Worm (Caenorhabditis elegans): ENCODE results near the gene C27A2.7.

DNA sequence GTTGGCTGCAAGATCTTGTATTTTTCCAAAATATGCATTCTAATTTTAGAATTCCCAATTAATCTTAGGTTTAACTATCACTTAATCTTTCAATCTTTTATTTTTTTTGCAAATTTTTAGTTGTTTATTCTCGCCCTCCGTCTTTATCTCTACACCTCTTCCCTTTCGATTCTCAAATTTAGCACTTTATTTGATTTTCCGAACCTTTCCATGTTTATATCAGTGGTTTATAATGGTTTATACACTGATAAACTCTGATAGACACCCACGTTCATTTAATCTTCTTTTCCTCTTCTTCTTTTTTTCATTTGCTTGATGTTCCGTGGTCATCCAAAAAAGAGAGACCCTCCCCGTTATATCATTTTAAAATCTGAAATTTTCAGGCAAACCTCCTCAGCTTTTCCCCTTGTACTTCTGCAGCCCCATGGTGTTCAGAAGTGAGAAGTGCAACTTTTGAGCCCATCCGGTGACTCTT, 48.7 kb downstream of the C27A2.7 start, which contains the start of the genes nsy-1 and F59A6.13:
- no peak for TF ChIP-seq lin-40 (tag; optimal IDR thresholded peaks at IDR 0.05)
- no peak for TF ChIP-seq unc-130 (GFP tag; optimal IDR thresholded peaks at IDR 0.05)
- no peak for TF ChIP-seq madf-8 (GFP tag; conservative IDR thresholded peaks at IDR 0.05)
- no peak for TF ChIP-seq aptf-3 (GFP tag; IDR thresholded peaks at IDR 0.05)
- TF ChIP-seq mxl-1 (tag; optimal IDR thresholded peaks at IDR 0.05): no peak
- TF ChIP-seq ztf-26 (tag; optimal IDR thresholded peaks at IDR 0.05): no peak
- TF ChIP-seq ceh-100 (GFP tag; IDR thresholded peaks at IDR 0.05): no peak
- TF ChIP-seq unc-62 (GFP tag; optimal IDR thresholded peaks at IDR 0.05): no peak
- no peak for TF ChIP-seq pha-4 (tag; optimal IDR thresholded peaks at IDR 0.05)

Measured in whole organism, young adult.